Worm (Caenorhabditis elegans) whole organism, L1 larva: ENCODE results near the gene fbxc-15.
"Not testable (repeated sequence)": the region's sequence is repeated elsewhere in the genome, so short reads cannot be mapped to it uniquely, and the experiment has no call there.

Experiments used
- ces-1 ChIP-seq: fragments of 150-350 bp; optimal IDR thresholded peaks from 2 replicates; lab custom pipeline; 2014; ENCODE audit warnings: missing biosample characterization, missing genetic modification reagents, missing genetic modification characterization
- ets-5 ChIP-seq: fragments of 200-800 bp; sonication (Bioruptor generic); IDR thresholded peaks from 2 replicates; pipeline ENCODE4 v1.3.6; 2022; ENCODE audit warnings: missing genetic modification characterization, missing compliant biosample characterization
- jun-1 ChIP-seq: fragments of 150-350 bp; optimal IDR thresholded peaks from 2 replicates; lab custom pipeline; 2014; ENCODE audit warnings: missing biosample characterization, missing genetic modification reagents, missing genetic modification characterization
- pag-3 ChIP-seq: sonication (generic microtip); optimal IDR thresholded peaks from 2 replicates; lab custom pipeline; 2017; ENCODE audit warnings: missing genetic modification characterization, mild to moderate bottlenecking, missing compliant biosample characterization, antibody characterized with exemption, borderline replicate concordance; ENCODE audit not compliant: insufficient read depth
- unc-62 ChIP-seq: fragments of 150-350 bp; optimal IDR thresholded peaks from 2 replicates; lab custom pipeline; 2014; ENCODE audit warnings: missing biosample characterization, missing genetic modification reagents, missing genetic modification characterization

ce11 chrII:954626-955025 lies 24.6 kb upstream of the fbxc-15 start, which contains the start of gene fbxc-7:
- TF ChIP-seq ces-1 (GFP tag; lab: Kevin White, UChicago); unc-62 (GFP tag; lab: Kevin White, UChicago); ets-5 (GFP tag; lab: Robert Waterston, UW); pag-3 (tag; lab: Kevin White, UChicago); jun-1 (tag; lab: Kevin White, UChicago): not testable (repeated sequence)
